Fruit fly (Drosophila melanogaster): Measurements from ENCODE around the gene CG12355.

The CG12355 gene

DNA sequence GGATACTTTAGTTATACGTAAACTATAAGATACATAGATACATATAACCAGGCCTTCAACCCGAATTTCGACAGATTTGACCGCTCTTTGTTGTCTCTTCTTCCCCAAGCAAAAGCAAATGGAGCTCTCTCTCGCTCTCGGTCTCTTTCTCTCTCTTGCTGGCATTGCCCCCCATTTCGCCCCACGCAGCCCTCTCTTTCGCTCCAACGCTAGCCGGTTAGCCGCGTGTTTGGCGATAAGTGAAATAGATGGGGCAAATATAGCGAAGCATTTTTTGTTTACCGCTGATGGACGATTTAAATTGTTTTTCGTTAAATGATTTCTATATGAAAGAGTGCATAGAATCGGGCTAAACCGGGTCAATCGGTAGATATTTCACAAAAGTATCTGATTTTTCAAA, 19.1 kb upstream of the CG12355 start (continued):
- TF ChIP-seq HLHmδ (GFP tag; optimal IDR thresholded peaks at IDR 0.05): no peak
- TF ChIP-seq CG7372 (GFP tag; IDR thresholded peaks at IDR 0.05): no peak
- TF ChIP-seq scrt (GFP tag; optimal IDR thresholded peaks at IDR 0.05): peak; percentile 21
- TF ChIP-seq ind (GFP tag; optimal IDR thresholded peaks at IDR 0.05): no peak
- no peak for TF ChIP-seq exex (tag; optimal IDR thresholded peaks at IDR 0.05)
- no peak for TF ChIP-seq CG4617 (GFP tag; optimal IDR thresholded peaks at IDR 0.05; ENCODE audit: borderline replicate concordance)
- no peak for TF ChIP-seq Aef1 (GFP tag; IDR thresholded peaks at IDR 0.05)
- TF ChIP-seq Oli (tag; optimal IDR thresholded peaks at IDR 0.05): no peak
- TF ChIP-seq CG1024 (GFP tag; IDR thresholded peaks at IDR 0.05): no peak
- TF ChIP-seq CG13894 (tag; optimal IDR thresholded peaks at IDR 0.05): peak; percentile 92
- no peak for TF ChIP-seq Fer2 (tag; optimal IDR thresholded peaks at IDR 0.05)
- peak; percentile 23 for TF ChIP-seq CG12071 (GFP tag; optimal IDR thresholded peaks at IDR 0.05)
- TF ChIP-seq CG8290 (GFP tag; optimal IDR thresholded peaks at IDR 0.05): peak; percentile 6
- TF ChIP-seq CG8290 (tag; optimal IDR thresholded peaks at IDR 0.05): peak in 1 of 2 experiments; percentile 19
- no peak for TF ChIP-seq CG30431 (GFP tag; optimal IDR thresholded peaks at IDR 0.05)
- no peak for TF ChIP-seq CG8765 (GFP tag; IDR thresholded peaks at IDR 0.05)
- no peak for TF ChIP-seq CG17568 (GFP tag; optimal IDR thresholded peaks at IDR 0.05)
- TF ChIP-seq CG6813 (GFP tag; optimal IDR thresholded peaks at IDR 0.05): no peak
- no peak for TF ChIP-seq CG5245 (GFP tag; optimal IDR thresholded peaks at IDR 0.05)
- TF ChIP-seq tup (GFP tag; optimal IDR thresholded peaks at IDR 0.05): no peak
- peak; percentile 86 for TF ChIP-seq ftz-f1 (GFP tag; optimal IDR thresholded peaks at IDR 0.05)
- peak; percentile 61 for TF ChIP-seq sens (GFP tag)
- peak; percentile 61 for TF ChIP-seq Dll (GFP tag; IDR thresholded peaks at IDR 0.05; ENCODE audit: partially characterized antibody)
- no peak for TF ChIP-seq Rfx (GFP tag; IDR thresholded peaks at IDR 0.05)
- TF ChIP-seq Sox102F (GFP tag; optimal IDR thresholded peaks at IDR 0.05): no peak
- TF ChIP-seq pb (GFP tag; optimal IDR thresholded peaks at IDR 0.05): no peak
- TF ChIP-seq CG9797 (GFP tag; optimal IDR thresholded peaks at IDR 0.05): no peak
- TF ChIP-seq eve (GFP tag; optimal IDR thresholded peaks at IDR 0.05): no peak
- TF ChIP-seq Dbx (GFP tag; IDR thresholded peaks at IDR 0.05): no peak
- TF ChIP-seq cato (GFP tag; optimal IDR thresholded peaks at IDR 0.05; ENCODE audit: borderline replicate concordance): no peak
- no peak for TF ChIP-seq CG1603 (tag; optimal IDR thresholded peaks at IDR 0.05)
- TF ChIP-seq CG13424 (tag; optimal IDR thresholded peaks at IDR 0.05): no peak
- TF ChIP-seq CG14050 (GFP tag; IDR thresholded peaks at IDR 0.05): no peak
- no peak for TF ChIP-seq vfl (GFP tag; optimal IDR thresholded peaks at IDR 0.05)
- TF ChIP-seq Gug (GFP tag; IDR thresholded peaks at IDR 0.05): no peak
- TF ChIP-seq CG14014 (GFP tag; IDR thresholded peaks at IDR 0.05): peak; percentile 20; the same call in 1 of the 2 replicates
- no peak for TF ChIP-seq CG6175 (GFP tag; IDR thresholded peaks at IDR 0.05)
- no peak for TF ChIP-seq Hand (GFP tag; optimal IDR thresholded peaks at IDR 0.05)
- no peak for TF ChIP-seq Doc2 (GFP tag; IDR thresholded peaks at IDR 0.05)
- no peak for TF ChIP-seq CG4854 (GFP tag; optimal IDR thresholded peaks at IDR 0.05)
- no peak for TF ChIP-seq CG12391 (tag; optimal IDR thresholded peaks at IDR 0.05)
- TF ChIP-seq CG8089 (GFP tag; optimal IDR thresholded peaks at IDR 0.05): no peak
- TF ChIP-seq CG7556 (GFP tag; optimal IDR thresholded peaks at IDR 0.05): peak; percentile 13
- no peak for TF ChIP-seq CG30403 (GFP tag; optimal IDR thresholded peaks at IDR 0.05)
- TF ChIP-seq CG1602 (GFP tag; optimal IDR thresholded peaks at IDR 0.05): no peak
- no peak for TF ChIP-seq hb (GFP tag; IDR thresholded peaks at IDR 0.05; ENCODE audit: partially characterized antibody)
- TF ChIP-seq ac (GFP tag; optimal IDR thresholded peaks at IDR 0.05): no peak
- TF ChIP-seq Lhr (GFP tag; optimal IDR thresholded peaks at IDR 0.05): no peak
- TF ChIP-seq sqz (GFP tag; optimal IDR thresholded peaks at IDR 0.05): peak; percentile 49
- peak in 1 of 2 experiments; percentile 1 for TF ChIP-seq Hr78 (GFP tag; optimal IDR thresholded peaks at IDR 0.05)
- peak; percentile 27; the same call in 1 of the 3 replicates for TF ChIP-seq ci (GFP tag; IDR thresholded peaks at IDR 0.05)
- TF ChIP-seq croc (GFP tag; conservative IDR thresholded peaks at IDR 0.05): no peak
